Worm (Caenorhabditis elegans) whole organism, mixed stage, embryonic: Measurements from ENCODE around the gene sre-18.

ENCODE experiments used
- M03D4.4 ChIP-seq: sonication (generic microtip); optimal IDR thresholded peaks from 2 replicates; lab custom pipeline; 2017; ENCODE audit warnings: mild to moderate bottlenecking, missing genetic modification characterization, missing compliant biosample characterization
- bed-3 ChIP-seq: fragments of 200-800 bp; sonication (Bioruptor generic); optimal IDR thresholded peaks from 3 replicates; lab custom pipeline; 2018; ENCODE audit warnings: mild to moderate bottlenecking, missing genetic modification characterization, moderate library complexity, missing compliant biosample characterization
- blmp-1 ChIP-seq: fragments of 150-350 bp; optimal IDR thresholded peaks from 2 replicates; lab custom pipeline; 2014; ENCODE audit warnings: missing biosample characterization, missing genetic modification characterization
- ceh-39 ChIP-seq: fragments of 150-350 bp; optimal IDR thresholded peaks from 2 replicates; lab custom pipeline; 2014; ENCODE audit warnings: missing biosample characterization, missing genetic modification characterization
- ceh-43 ChIP-seq: fragments of 200-800 bp; sonication (Bioruptor generic); optimal IDR thresholded peaks from 2 replicates; lab custom pipeline; 2018; ENCODE audit warnings: mild to moderate bottlenecking, missing genetic modification characterization, moderate library complexity, missing compliant biosample characterization
- ceh-83 ChIP-seq: fragments of 200-800 bp; sonication (Bioruptor generic); optimal IDR thresholded peaks from 2 replicates; lab custom pipeline; 2018; ENCODE audit warnings: mild to moderate bottlenecking, missing genetic modification characterization, missing compliant biosample characterization
- ces-1 ChIP-seq: fragments of 150-350 bp; optimal IDR thresholded peaks from 2 replicates; lab custom pipeline; 2014; ENCODE audit warnings: missing biosample characterization, missing genetic modification reagents, missing genetic modification characterization
- cnd-1 ChIP-seq: fragments of 200-800 bp; sonication (Bioruptor generic); optimal IDR thresholded peaks from 2 replicates; lab custom pipeline; 2018; ENCODE audit warnings: mild to moderate bottlenecking, missing genetic modification characterization, missing compliant biosample characterization
- drap-1 ChIP-seq: fragments of 200-800 bp; sonication (Bioruptor generic); optimal IDR thresholded peaks from 3 replicates; lab custom pipeline; 2018; ENCODE audit warnings: mild to moderate bottlenecking, missing genetic modification characterization, missing compliant biosample characterization
- elt-1 ChIP-seq: sonication (generic microtip); optimal IDR thresholded peaks from 2 replicates; lab custom pipeline; 2017; ENCODE audit warnings: missing genetic modification characterization, mild to moderate bottlenecking, missing compliant biosample characterization, antibody characterized with exemption, moderate library complexity, borderline replicate concordance; ENCODE audit not compliant: insufficient read depth
- elt-3 ChIP-seq: fragments of 150-350 bp; optimal IDR thresholded peaks from 2 replicates; lab custom pipeline; 2014; ENCODE audit warnings: missing biosample characterization, missing genetic modification characterization
- flh-1 ChIP-seq: fragments of 200-800 bp; sonication (Bioruptor generic); optimal IDR thresholded peaks from 2 replicates; lab custom pipeline; 2018; ENCODE audit warnings: mild to moderate bottlenecking, missing genetic modification characterization, moderate library complexity, missing compliant biosample characterization
- ham-2 ChIP-seq: fragments of 200-800 bp; sonication (Bioruptor generic); optimal IDR thresholded peaks from 2 replicates; lab custom pipeline; 2018; ENCODE audit warnings: mild to moderate bottlenecking, missing genetic modification characterization, missing compliant biosample characterization
- hlh-1 ChIP-seq: fragments of 150-350 bp; optimal IDR thresholded peaks from 2 replicates; lab custom pipeline; 2014; ENCODE audit warnings: missing biosample characterization, missing genetic modification reagents, missing genetic modification characterization
- lin-13 ChIP-seq: fragments of 150-350 bp; optimal IDR thresholded peaks from 2 replicates; lab custom pipeline; 2014; ENCODE audit warnings: missing biosample characterization, missing genetic modification characterization
- lin-32 ChIP-seq: fragments of 200-800 bp; sonication (Bioruptor generic); optimal IDR thresholded peaks from 2 replicates; lab custom pipeline; 2018; ENCODE audit warnings: mild to moderate bottlenecking, missing genetic modification characterization, missing compliant biosample characterization
- mab-5 ChIP-seq: fragments of 150-350 bp; optimal IDR thresholded peaks from 2 replicates; lab custom pipeline; 2014; ENCODE audit warnings: missing biosample characterization, missing genetic modification characterization
- mep-1 ChIP-seq: fragments of 150-350 bp; optimal IDR thresholded peaks from 2 replicates; lab custom pipeline; 2017; ENCODE audit warnings: missing biosample characterization, missing genetic modification reagents, missing genetic modification characterization, inconsistent platforms
- mls-2 ChIP-seq: sonication (generic microtip); optimal IDR thresholded peaks from 2 replicates; lab custom pipeline; 2016; ENCODE audit warnings: mild to moderate bottlenecking, missing genetic modification characterization, moderate library complexity, missing compliant biosample characterization
- nhr-12 ChIP-seq: fragments of 150-350 bp; optimal IDR thresholded peaks from 2 replicates; lab custom pipeline; 2014; ENCODE audit warnings: missing biosample characterization, missing genetic modification characterization
- nhr-2 ChIP-seq: fragments of 150-350 bp; optimal IDR thresholded peaks from 2 replicates; lab custom pipeline; 2014; ENCODE audit warnings: missing biosample characterization, missing genetic modification characterization
- nhr-237 ChIP-seq: fragments of 150-350 bp; optimal IDR thresholded peaks from 2 replicates; lab custom pipeline; 2014; ENCODE audit warnings: missing biosample characterization, missing genetic modification characterization
- nhr-76 ChIP-seq: sonication (generic microtip); optimal IDR thresholded peaks from 2 replicates; lab custom pipeline; 2017; ENCODE audit warnings: missing biosample characterization, missing genetic modification characterization
- pha-4 ChIP-seq: fragments of 150-350 bp; optimal IDR thresholded peaks from 2 replicates; lab custom pipeline; 2018; ENCODE audit warnings: missing biosample characterization, missing genetic modification reagents, missing genetic modification characterization
- snpc-4 ChIP-seq: fragments of 150-350 bp; optimal IDR thresholded peaks from 2 replicates; lab custom pipeline; 2014; ENCODE audit warnings: missing biosample characterization, missing genetic modification characterization
- tbx-8 ChIP-seq: fragments of 200-800 bp; sonication (Bioruptor generic); optimal IDR thresholded peaks from 2 replicates; lab custom pipeline; 2018; ENCODE audit warnings: mild to moderate bottlenecking, missing genetic modification characterization, moderate library complexity, missing compliant biosample characterization
- unc-120 ChIP-seq: sonication (generic microtip); optimal IDR thresholded peaks from 2 replicates; lab custom pipeline; 2017; ENCODE audit warnings: missing genetic modification characterization, missing compliant biosample characterization; ENCODE audit not compliant: poor library complexity, severe bottlenecking
- unc-39 ChIP-seq: fragments of 150-350 bp; optimal IDR thresholded peaks from 2 replicates; lab custom pipeline; 2014; ENCODE audit warnings: missing biosample characterization, missing genetic modification characterization
- zip-8 ChIP-seq: fragments of 150-350 bp; optimal IDR thresholded peaks from 2 replicates; lab custom pipeline; 2014; ENCODE audit warnings: missing biosample characterization, missing genetic modification characterization
- ztf-11 ChIP-seq: fragments of 150-350 bp; optimal IDR thresholded peaks from 2 replicates; lab custom pipeline; 2014; ENCODE audit warnings: missing biosample characterization, missing genetic modification characterization

Gene sre-18

DNA sequence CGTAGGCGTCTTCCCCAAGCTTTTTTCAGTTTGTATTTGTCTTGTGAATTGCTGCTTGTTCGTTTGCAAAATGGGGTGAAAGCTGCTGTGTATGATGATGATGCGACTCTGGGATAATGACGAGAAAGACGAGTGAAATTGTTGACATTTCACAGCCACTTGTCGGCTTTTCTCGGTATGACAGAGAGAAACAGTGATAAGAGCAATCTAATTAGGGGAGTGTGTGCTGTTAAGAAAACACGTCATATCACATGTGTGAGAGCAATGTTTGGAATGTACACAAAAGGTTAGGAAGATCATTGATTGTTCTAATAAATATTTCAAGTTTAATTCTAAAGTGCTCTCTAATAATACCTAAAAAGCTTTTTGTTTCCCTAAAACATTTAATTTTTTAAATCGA, 31.9 kb downstream of the sre-18 start:
- no peak for TF ChIP-seq nhr-76 (tag; lab: Kevin White, UChicago)
- no peak for TF ChIP-seq mep-1 (tag; lab: Kevin White, UChicago)
- no peak for TF ChIP-seq ceh-43 (GFP tag; lab: Kevin White, UChicago)
- TF ChIP-seq mab-5 (tag; lab: Kevin White, UChicago), result no peak
- no peak for TF ChIP-seq lin-32 (GFP tag; lab: Kevin White, UChicago)
- TF ChIP-seq nhr-237 (tag; lab: Kevin White, UChicago), result no peak
- TF ChIP-seq nhr-12 (tag; lab: Kevin White, UChicago), result no peak
- TF ChIP-seq ceh-39, result no peak
- TF ChIP-seq unc-120 (tag; lab: Kevin White, UChicago), result no peak
- no peak for TF ChIP-seq tbx-8 (GFP tag; lab: Kevin White, UChicago)
- no peak for TF ChIP-seq ham-2
- no peak for TF ChIP-seq hlh-1 (tag; lab: Kevin White, UChicago)
- TF ChIP-seq cnd-1 (tag; lab: Kevin White, UChicago), result no peak
- TF ChIP-seq, all 35 proteins: peak for 0

DNA sequence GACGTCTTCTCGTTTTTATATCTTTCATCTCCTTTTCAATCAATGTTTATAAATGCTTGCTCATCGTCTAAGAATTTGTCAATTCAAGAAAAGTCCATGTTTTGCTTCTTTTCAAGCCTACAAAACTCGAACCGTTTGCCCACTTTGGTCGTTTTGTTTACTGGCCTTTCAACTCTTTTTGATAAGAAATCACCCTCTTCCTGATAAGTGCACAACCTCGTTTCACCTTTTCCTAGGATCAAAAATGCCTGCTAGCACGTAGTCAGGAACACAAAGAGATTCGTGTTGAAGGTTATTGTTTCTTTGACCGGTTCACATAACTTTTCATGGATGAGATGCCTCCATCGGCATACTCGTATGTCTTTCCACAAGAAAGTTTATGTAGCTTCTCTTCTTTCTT, 33.0 kb downstream of the sre-18 start:
- TF ChIP-seq ceh-39 (no peak), lin-13 (tag; lab: Kevin White, UChicago) (no peak), pha-4 (tag; lab: Kevin White, UChicago) (no peak), ceh-83 (GFP tag; lab: Kevin White, UChicago) (no peak), mab-5 (tag; lab: Kevin White, UChicago) (no peak), unc-39 (tag; lab: Kevin White, UChicago) (no peak), M03D4.4 (tag; lab: Kevin White, UChicago) (no peak), snpc-4 (no peak), flh-1 (GFP tag; lab: Kevin White, UChicago) (no peak), nhr-76 (tag; lab: Kevin White, UChicago) (no peak), drap-1 (GFP tag; lab: Kevin White, UChicago) (no peak), unc-120 (tag; lab: Kevin White, UChicago) (no peak), ztf-11 (tag; lab: Kevin White, UChicago) (no peak), zip-8 (no peak), elt-1 (no peak), ces-1 (GFP tag; lab: Kevin White, UChicago) (no peak)

DNA sequence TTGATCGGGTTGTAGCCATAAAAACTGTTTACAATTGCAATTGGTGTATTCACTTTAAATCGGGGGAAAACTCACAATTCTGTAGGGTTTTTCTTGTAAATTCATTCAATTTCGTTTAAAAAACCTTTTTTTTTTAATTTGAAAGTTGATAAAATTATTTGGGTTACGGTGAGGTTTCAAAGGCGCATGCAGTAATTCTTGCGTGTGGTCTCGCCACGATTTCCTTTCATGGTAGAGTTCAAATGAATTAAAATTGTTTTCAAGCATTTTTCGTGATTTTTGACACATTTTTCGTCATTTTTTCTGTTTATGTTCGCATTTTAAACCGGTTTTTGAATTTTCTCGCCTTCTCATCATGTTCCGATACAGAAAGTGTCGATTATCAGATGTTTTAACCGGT, 34.9 kb downstream of the sre-18 start:
- TF ChIP-seq elt-1 (no peak), blmp-1 (tag; lab: Kevin White, UChicago) (no peak), ceh-39 (no peak), lin-32 (GFP tag; lab: Kevin White, UChicago) (no peak), tbx-8 (GFP tag; lab: Kevin White, UChicago) (no peak), M03D4.4 (tag; lab: Kevin White, UChicago) (no peak), nhr-2 (tag; lab: Kevin White, UChicago) (no peak), pha-4 (tag; lab: Kevin White, UChicago) (no peak), unc-120 (tag; lab: Kevin White, UChicago) (no peak)

- TF ChIP-seq lin-32 (GFP tag; lab: Kevin White, UChicago), result no peak
- no peak for TF ChIP-seq ceh-39
- TF ChIP-seq blmp-1 (tag; lab: Kevin White, UChicago), result no peak
- no peak for TF ChIP-seq nhr-12 (tag; lab: Kevin White, UChicago)
- no peak for TF ChIP-seq pha-4 (tag; lab: Kevin White, UChicago)
- no peak for TF ChIP-seq ham-2
- TF ChIP-seq lin-13 (tag; lab: Kevin White, UChicago), result no peak
- TF ChIP-seq cnd-1 (tag; lab: Kevin White, UChicago), result no peak
- TF ChIP-seq nhr-2 (tag; lab: Kevin White, UChicago), result peak; percentile 69
- TF ChIP-seq bed-3, result no peak
- TF ChIP-seq mls-2, result no peak
- TF ChIP-seq snpc-4, result no peak
- no peak for TF ChIP-seq elt-3 (tag; lab: Kevin White, UChicago)
- TF ChIP-seq zip-8, result peak; percentile 93
- TF ChIP-seq ceh-43 (GFP tag; lab: Kevin White, UChicago), result peak; percentile 18
- no peak for TF ChIP-seq ceh-83 (GFP tag; lab: Kevin White, UChicago)
- TF ChIP-seq, all 35 proteins: peak for 3
Measured at ce11 chrIV:12193338-12193737, 36.2 kb downstream of the sre-18 start.
